Fruit fly (Drosophila melanogaster) whole organism, embryonic: ENCODE data around the gene vers.

Experiments used
- Ada2b ChIP-seq: fragments of 200-800 bp; sonication (Bioruptor generic); IDR thresholded peaks from 2 replicates; pipeline ENCODE4 v1.3.6; 2022; ENCODE audit warnings: missing biosample characterization, missing genetic modification characterization
- Aef1 ChIP-seq: fragments of 200-800 bp; sonication (Bioruptor generic); IDR thresholded peaks from 3 replicates; pipeline ENCODE4 v1.3.6; 2022; ENCODE audit warnings: missing biosample characterization, missing genetic modification characterization
- Blimp-1 ChIP-seq: fragments of 200-800 bp; sonication (Bioruptor generic); optimal IDR thresholded peaks from 3 replicates; lab custom pipeline; 2018; ENCODE audit warnings: missing biosample characterization, missing genetic modification characterization, mild to moderate bottlenecking, moderate library complexity, missing genetic modification reagents
- CG1024 ChIP-seq: fragments of 200-800 bp; sonication (Bioruptor generic); IDR thresholded peaks from 2 replicates; pipeline ENCODE4 v1.3.6; 2022; ENCODE audit warnings: missing biosample characterization, missing genetic modification characterization
- CG10321 ChIP-seq: fragments of 200-800 bp; sonication (Bioruptor generic); IDR thresholded peaks from 2 replicates; pipeline ENCODE4 v1.3.6; 2022; ENCODE audit warnings: missing biosample characterization, missing genetic modification characterization
- CG11085 ChIP-seq: fragments of 200-800 bp; sonication (Bioruptor generic); IDR thresholded peaks from 2 replicates; pipeline ENCODE4 v1.3.6; 2022; ENCODE audit warnings: missing biosample characterization, missing genetic modification characterization
- CG11456 ChIP-seq: fragments of 200-800 bp; sonication (Bioruptor generic); IDR thresholded peaks from 3 replicates; pipeline ENCODE4 v1.3.6; 2022; ENCODE audit warnings: missing biosample characterization, missing genetic modification characterization
- CG1233 ChIP-seq: fragments of 200-800 bp; sonication (Bioruptor generic); optimal IDR thresholded peaks from 4 replicates; lab custom pipeline; 2018; ENCODE audit warnings: missing biosample characterization, mild to moderate bottlenecking, missing genetic modification characterization
- CG13296 ChIP-seq: fragments of 200-800 bp; sonication (Bioruptor generic); optimal IDR thresholded peaks from 3 replicates; lab custom pipeline; 2018; ENCODE audit warnings: missing biosample characterization, mild to moderate bottlenecking, missing genetic modification characterization
- CG13775 ChIP-seq: fragments of 200-800 bp; sonication (Bioruptor generic); optimal IDR thresholded peaks from 3 replicates; lab custom pipeline; 2017; ENCODE audit warnings: missing biosample characterization, mild to moderate bottlenecking, missing genetic modification characterization
- CG14860 ChIP-seq: fragments of 200-800 bp; sonication (Bioruptor generic); IDR thresholded peaks from 3 replicates; pipeline ENCODE4 v1.3.6; 2022; ENCODE audit warnings: missing biosample characterization, missing genetic modification characterization; ENCODE audit not compliant: partially characterized antibody
- CG1529 ChIP-seq: fragments of 200-800 bp; sonication (Bioruptor generic); optimal IDR thresholded peaks from 3 replicates; lab custom pipeline; 2018; ENCODE audit warnings: missing biosample characterization, missing genetic modification characterization
- CG15514 ChIP-seq: fragments of 200-800 bp; sonication (Bioruptor generic); optimal IDR thresholded peaks from 3 replicates; lab custom pipeline; 2017; ENCODE audit warnings: missing biosample characterization, missing genetic modification characterization, mild to moderate bottlenecking, moderate library complexity, missing genetic modification reagents
- CG15601 ChIP-seq: fragments of 200-800 bp; sonication (Bioruptor generic); optimal IDR thresholded peaks from 3 replicates; lab custom pipeline; 2019; ENCODE audit warnings: missing biosample characterization, mild to moderate bottlenecking, missing genetic modification characterization, moderate library complexity
- CG17359 ChIP-seq: fragments of 200-800 bp; sonication (Bioruptor generic); optimal IDR thresholded peaks from 3 replicates; lab custom pipeline; 2018; ENCODE audit warnings: missing biosample characterization, mild to moderate bottlenecking, missing genetic modification characterization, moderate library complexity
- CG3726 ChIP-seq: fragments of 200-800 bp; sonication (Bioruptor generic); IDR thresholded peaks from 3 replicates; pipeline ENCODE4, ENCODE4 v1.3.6; 2022; ENCODE audit warnings: missing biosample characterization, missing genetic modification characterization
- CG4854 ChIP-seq: fragments of 200-800 bp; sonication (Bioruptor generic); optimal IDR thresholded peaks from 2 replicates; lab custom pipeline; 2016; ENCODE audit warnings: missing biosample characterization, missing genetic modification characterization, inconsistent platforms
- CG6254 ChIP-seq: fragments of 200-800 bp; sonication (Bioruptor generic); optimal IDR thresholded peaks from 3 replicates; lab custom pipeline; 2017; ENCODE audit warnings: mild to moderate bottlenecking, missing biosample characterization, missing genetic modification reagents, missing genetic modification characterization
- CG7271 ChIP-seq: fragments of 200-800 bp; sonication (Bioruptor generic); optimal IDR thresholded peaks from 2 replicates; lab custom pipeline; 2018; ENCODE audit warnings: missing biosample characterization, mild to moderate bottlenecking, missing genetic modification characterization, moderate library complexity
- CG7372 ChIP-seq: fragments of 200-800 bp; sonication (Bioruptor generic); IDR thresholded peaks from 2 replicates; pipeline ENCODE4 v1.3.6; 2022; ENCODE audit warnings: missing biosample characterization, missing genetic modification characterization
- E2f2 ChIP-seq: fragments of 200-800 bp; sonication (Bioruptor generic); IDR thresholded peaks from 2 replicates; pipeline ENCODE4 v1.3.6; 2022; ENCODE audit warnings: missing biosample characterization, missing genetic modification characterization
- Gug ChIP-seq: fragments of 200-800 bp; sonication (Bioruptor generic); IDR thresholded peaks from 4 replicates; pipeline ENCODE4 v1.3.6; 2022; ENCODE audit warnings: missing biosample characterization, missing genetic modification characterization
- HLH54F ChIP-seq: fragments of 200-800 bp; sonication (Bioruptor generic); optimal IDR thresholded peaks from 3 replicates; lab custom pipeline; 2016; ENCODE audit warnings: missing biosample characterization, missing genetic modification characterization
- Max ChIP-seq: fragments of 200-800 bp; sonication (Bioruptor generic); optimal IDR thresholded peaks from 2 replicates; lab custom pipeline; 2016; ENCODE audit warnings: missing biosample characterization, mild to moderate bottlenecking, missing genetic modification characterization
- Meics ChIP-seq: fragments of 200-800 bp; sonication (Bioruptor generic); optimal IDR thresholded peaks from 2 replicates; lab custom pipeline; 2017; ENCODE audit warnings: missing biosample characterization, mild to moderate bottlenecking, missing genetic modification characterization
- PHDP ChIP-seq: fragments of 200-800 bp; sonication (Bioruptor generic); optimal IDR thresholded peaks from 3 replicates; lab custom pipeline; 2018; ENCODE audit warnings: missing biosample characterization, mild to moderate bottlenecking, missing genetic modification characterization, moderate library complexity
- Ptx1 ChIP-seq: fragments of 200-800 bp; sonication (Bioruptor generic); IDR thresholded peaks from 2 replicates; pipeline ENCODE4 v1.3.6; 2022; ENCODE audit warnings: missing biosample characterization, missing genetic modification characterization
- Scr ChIP-seq: fragments of 200-800 bp; sonication (Bioruptor generic); IDR thresholded peaks from 2 replicates; pipeline ENCODE4 v1.3.6; 2022; ENCODE audit warnings: missing biosample characterization, missing genetic modification characterization; ENCODE audit not compliant: partially characterized antibody
- amos ChIP-seq: fragments of 200-800 bp; sonication (Bioruptor generic); IDR thresholded peaks from 2 replicates; pipeline ENCODE4 v1.3.6; 2022; ENCODE audit warnings: missing biosample characterization, missing genetic modification characterization; ENCODE audit not compliant: partially characterized antibody
- ash1 ChIP-seq: fragments of 200-800 bp; sonication (Bioruptor generic); optimal IDR thresholded peaks from 2 replicates; lab custom pipeline; 2018; ENCODE audit warnings: missing biosample characterization, mild to moderate bottlenecking, missing genetic modification characterization
- bbx ChIP-seq: fragments of 200-800 bp; sonication (Bioruptor generic); IDR thresholded peaks from 2 replicates; pipeline ENCODE4 v1.3.6; 2022; ENCODE audit warnings: missing biosample characterization, missing genetic modification characterization; ENCODE audit not compliant: partially characterized antibody
- cas ChIP-seq: fragments of 200-800 bp; sonication (Bioruptor generic); IDR thresholded peaks from 2 replicates; pipeline ENCODE4 v1.3.6; 2022; ENCODE audit warnings: missing biosample characterization, missing genetic modification characterization
- cato ChIP-seq: fragments of 200-800 bp; sonication (Bioruptor generic); optimal IDR thresholded peaks from 2 replicates; lab custom pipeline; 2016; ENCODE audit warnings: missing biosample characterization, missing genetic modification characterization, borderline replicate concordance
- chinmo ChIP-seq: fragments of 200-800 bp; sonication (Bioruptor generic); IDR thresholded peaks from 4 replicates; pipeline ENCODE4 v1.3.6; 2022; ENCODE audit warnings: missing biosample characterization, missing genetic modification characterization; ENCODE audit not compliant: partially characterized antibody
- dm ChIP-seq: fragments of 200-800 bp; sonication (Bioruptor generic); optimal IDR thresholded peaks from 3 replicates; lab custom pipeline; 2016; ENCODE audit warnings: missing biosample characterization, missing genetic modification characterization
- grau ChIP-seq: fragments of 200-800 bp; optimal IDR thresholded peaks from 3 replicates; lab custom pipeline; 2019; ENCODE audit warnings: missing biosample characterization, mild to moderate bottlenecking, missing genetic modification characterization, moderate library complexity
- ham ChIP-seq: fragments of 200-800 bp; sonication (Bioruptor generic); IDR thresholded peaks from 2 replicates; pipeline ENCODE4 v1.3.6; 2022; ENCODE audit warnings: missing biosample characterization, missing genetic modification characterization
- hbn ChIP-seq: fragments of 200-800 bp; sonication (Bioruptor generic); IDR thresholded peaks from 2 replicates; pipeline ENCODE4 v1.3.6; 2022; ENCODE audit warnings: missing biosample characterization, missing genetic modification characterization; ENCODE audit not compliant: partially characterized antibody
- hth ChIP-seq: fragments of >200 bp; optimal IDR thresholded peaks from 2 replicates; lab custom pipeline; 2017; ENCODE audit warnings: inconsistent platforms
- ind ChIP-seq: fragments of 200-800 bp; sonication (Bioruptor generic); optimal IDR thresholded peaks from 3 replicates; lab custom pipeline; 2016; ENCODE audit warnings: missing biosample characterization, missing genetic modification characterization
- inv ChIP-seq: fragments of 200-800 bp; sonication (Bioruptor generic); IDR thresholded peaks from 2 replicates; pipeline ENCODE4 v1.3.6; 2022; ENCODE audit warnings: missing biosample characterization, missing genetic modification characterization; ENCODE audit not compliant: partially characterized antibody
- lab ChIP-seq: fragments of 200-800 bp; sonication (Bioruptor generic); optimal IDR thresholded peaks from 3 replicates; lab custom pipeline; 2017; ENCODE audit warnings: missing biosample characterization, missing genetic modification characterization, mild to moderate bottlenecking, moderate library complexity, missing genetic modification reagents
- oc ChIP-seq: fragments of 200-800 bp; sonication (Bioruptor generic); optimal IDR thresholded peaks from 2 replicates; lab custom pipeline; 2018; ENCODE audit warnings: missing biosample characterization, mild to moderate bottlenecking, missing genetic modification characterization, moderate library complexity
- phol ChIP-seq: fragments of 200-800 bp; sonication (Bioruptor generic); optimal IDR thresholded peaks from 3 replicates; lab custom pipeline; 2018; ENCODE audit warnings: missing biosample characterization, mild to moderate bottlenecking, missing genetic modification characterization, moderate library complexity
- tap ChIP-seq: fragments of 200-800 bp; optimal IDR thresholded peaks from 3 replicates; lab custom pipeline; 2019; ENCODE audit warnings: missing biosample characterization, mild to moderate bottlenecking, missing genetic modification characterization, moderate library complexity
- tin ChIP-seq: fragments of 200-800 bp; sonication (Bioruptor generic); optimal IDR thresholded peaks from 3 replicates; lab custom pipeline; 2016; ENCODE audit warnings: missing biosample characterization, missing genetic modification characterization
- trem ChIP-seq: fragments of 200-800 bp; optimal IDR thresholded peaks from 3 replicates; lab custom pipeline; 2019; ENCODE audit warnings: missing biosample characterization, mild to moderate bottlenecking, missing genetic modification characterization, moderate library complexity
- yki ChIP-seq: fragments of >200 bp; optimal IDR thresholded peaks from 3 replicates; lab custom pipeline; 2018
- z ChIP-seq: fragments of 200-800 bp; sonication (Bioruptor generic); IDR thresholded peaks from 3 replicates; pipeline ENCODE4 v1.3.6; 2022; ENCODE audit warnings: missing biosample characterization, missing genetic modification characterization

Gene vers

dm6 chr3L:12090898-12091685, 24.8 kb upstream of the vers start (continued):
- TF ChIP-seq PHDP (tag; lab: Kevin White, UChicago) (peak; percentile 69), Max (no peak), Gug (GFP tag; lab: Robert Waterston, UW) (peak; percentile 30; the same call in 1 of the 4 replicates), CG14860 (GFP tag; lab: Robert Waterston, UW) (no peak), Meics (GFP tag; lab: Kevin White, UChicago) (peak; percentile 89), Blimp-1 (GFP tag; lab: Kevin White, UChicago) (no peak), ham (GFP tag; lab: Robert Waterston, UW) (no peak), CG1529 (GFP tag; lab: Kevin White, UChicago) (peak; percentile 12), CG17359 (peak; percentile 50), Ada2b (GFP tag; lab: Robert Waterston, UW) (peak; percentile 70), bbx (GFP tag; lab: Robert Waterston, UW) (no peak), ind (GFP tag; lab: Kevin White, UChicago) (peak; percentile 69), CG15514 (GFP tag; lab: Kevin White, UChicago) (peak; percentile 43), hth (lab: Kevin White, UChicago) (no peak), CG6254 (GFP tag; lab: Kevin White, UChicago) (no peak), phol (tag; lab: Kevin White, UChicago) (peak; percentile 53), amos (no peak), CG13775 (GFP tag; lab: Kevin White, UChicago) (peak; percentile 33), CG7372 (GFP tag; lab: Robert Waterston, UW) (peak; percentile 50), CG13296 (GFP tag; lab: Kevin White, UChicago) (peak; percentile 68), dm (GFP tag; lab: Kevin White, UChicago) (no peak), chinmo (peak; percentile 78; the same call in 1 of the 4 replicates), cato (GFP tag; lab: Kevin White, UChicago) (peak; percentile 5), Aef1 (GFP tag; lab: Robert Waterston, UW) (peak; percentile 69), ash1 (GFP tag; lab: Kevin White, UChicago) (no peak), HLH54F (GFP tag; lab: Kevin White, UChicago) (no peak), tin (GFP tag; lab: Kevin White, UChicago) (no peak), yki (no peak), z (GFP tag; lab: Robert Waterston, UW) (no peak), CG1233 (GFP tag; lab: Kevin White, UChicago) (peak; percentile 43), cas (GFP tag; lab: Robert Waterston, UW) (no peak), inv (no peak), oc (tag; lab: Kevin White, UChicago) (no peak), CG11456 (GFP tag; lab: Robert Waterston, UW) (peak; percentile 69; the same call in 2 of the 3 replicates), trem (tag; lab: Kevin White, UChicago) (no peak), hbn (no peak), grau (tag; lab: Kevin White, UChicago) (peak; percentile 94), CG1024 (GFP tag; lab: Robert Waterston, UW) (no peak), Scr (GFP tag; lab: Robert Waterston, UW) (no peak), Ptx1 (GFP tag; lab: Robert Waterston, UW) (peak; percentile 77), CG3726 (GFP tag; lab: Robert Waterston, UW) (0 out of 3 replicates have a peak, but pooled peaks have one; percentile 42), lab (peak; percentile 76), tap (tag; lab: Kevin White, UChicago) (peak; percentile 54), CG15601 (tag; lab: Kevin White, UChicago) (no peak), CG7271 (tag; lab: Kevin White, UChicago) (no peak), CG11085 (peak; percentile 57; the same call in 1 of the 2 replicates), E2f2 (GFP tag; lab: Robert Waterston, UW) (0 out of 2 replicates have a peak, but pooled peaks have one; percentile 6), CG4854 (GFP tag; lab: Kevin White, UChicago) (no peak), CG10321 (no peak)
